Fruit fly (Drosophila melanogaster) whole organism, embryonic: ENCODE results near the gene CG43800.

Experiments
- Ada2b ChIP-seq: fragments of 200-800 bp; sonication (Bioruptor generic); IDR thresholded peaks from 2 replicates; pipeline ENCODE4 v1.3.6; 2022; ENCODE audit warnings: missing biosample characterization, missing genetic modification characterization
- Atf3 ChIP-seq: fragments of 200-800 bp; sonication (Bioruptor generic); optimal IDR thresholded peaks from 3 replicates; lab custom pipeline; 2016; ENCODE audit warnings: missing biosample characterization, missing genetic modification characterization
- BtbVII ChIP-seq: fragments of 200-800 bp; sonication (Bioruptor generic); optimal IDR thresholded peaks from 3 replicates; lab custom pipeline; 2017; ENCODE audit warnings: missing biosample characterization, mild to moderate bottlenecking, missing genetic modification characterization
- Bteb2 ChIP-seq: fragments of 200-800 bp; sonication (Bioruptor generic); optimal IDR thresholded peaks from 2 replicates; lab custom pipeline; 2016; ENCODE audit warnings: missing biosample characterization, missing genetic modification characterization
- CG10267 ChIP-seq: fragments of 200-800 bp; sonication (Bioruptor generic); optimal IDR thresholded peaks from 2 replicates; lab custom pipeline; 2018; ENCODE audit warnings: missing biosample characterization, mild to moderate bottlenecking, missing genetic modification characterization, moderate library complexity
- CG11723 ChIP-seq: fragments of 200-800 bp; sonication (Bioruptor generic); optimal IDR thresholded peaks from 2 replicates; lab custom pipeline; 2017; ENCODE audit warnings: missing biosample characterization, mild to moderate bottlenecking, missing genetic modification characterization
- CG1233 ChIP-seq: fragments of 200-800 bp; sonication (Bioruptor generic); optimal IDR thresholded peaks from 4 replicates; lab custom pipeline; 2018; ENCODE audit warnings: missing biosample characterization, mild to moderate bottlenecking, missing genetic modification characterization
- CG13624 ChIP-seq: fragments of 200-800 bp; sonication (Bioruptor generic); optimal IDR thresholded peaks from 2 replicates; lab custom pipeline; 2016; ENCODE audit warnings: missing biosample characterization, missing genetic modification characterization
- CG14050 ChIP-seq: fragments of 200-800 bp; sonication (Bioruptor generic); IDR thresholded peaks from 3 replicates; pipeline ENCODE4 v1.3.6; 2022; ENCODE audit warnings: missing biosample characterization, missing genetic modification characterization
- CG15011 ChIP-seq: fragments of 200-800 bp; sonication (Bioruptor generic); optimal IDR thresholded peaks from 3 replicates; lab custom pipeline; 2018; ENCODE audit warnings: missing biosample characterization, mild to moderate bottlenecking, missing genetic modification characterization
- CG15073 ChIP-seq: fragments of 200-800 bp; sonication (Bioruptor generic); optimal IDR thresholded peaks from 2 replicates; lab custom pipeline; 2016; ENCODE audit warnings: missing biosample characterization, missing genetic modification characterization
- CG15601 ChIP-seq: fragments of 200-800 bp; sonication (Bioruptor generic); optimal IDR thresholded peaks from 3 replicates; lab custom pipeline; 2019; ENCODE audit warnings: missing biosample characterization, mild to moderate bottlenecking, missing genetic modification characterization, moderate library complexity
- CG16779 ChIP-seq: fragments of 200-800 bp; sonication (Bioruptor generic); IDR thresholded peaks from 2 replicates; pipeline ENCODE4 v1.3.6; 2022; ENCODE audit warnings: missing biosample characterization, missing genetic modification characterization
- CG17328 ChIP-seq: fragments of 200-800 bp; sonication (Bioruptor generic); IDR thresholded peaks from 2 replicates; pipeline ENCODE4 v1.3.6; 2022; ENCODE audit warnings: missing biosample characterization, missing genetic modification characterization
- CG17802 ChIP-seq: fragments of 200-800 bp; sonication (Bioruptor generic); optimal IDR thresholded peaks from 2 replicates; lab custom pipeline; 2018; ENCODE audit warnings: missing biosample characterization, mild to moderate bottlenecking, missing genetic modification characterization, moderate library complexity
- CG18262 ChIP-seq: fragments of 200-800 bp; optimal IDR thresholded peaks from 3 replicates; lab custom pipeline; 2019; ENCODE audit warnings: missing biosample characterization, mild to moderate bottlenecking, missing genetic modification characterization, moderate library complexity
- CG2116 ChIP-seq: fragments of 200-800 bp; sonication (Bioruptor generic); optimal IDR thresholded peaks from 3 replicates; lab custom pipeline; 2018; ENCODE audit warnings: missing biosample characterization, mild to moderate bottlenecking, missing genetic modification characterization
- CG2199 ChIP-seq: fragments of 200-800 bp; sonication (Bioruptor generic); IDR thresholded peaks from 3 replicates; pipeline ENCODE4 v1.3.6; 2022; ENCODE audit warnings: missing biosample characterization, missing genetic modification characterization
- CG33557 ChIP-seq: fragments of 200-800 bp; sonication (Bioruptor generic); optimal IDR thresholded peaks from 2 replicates; lab custom pipeline; 2019; ENCODE audit warnings: missing biosample characterization, mild to moderate bottlenecking, missing genetic modification characterization, moderate library complexity
- CG34376 ChIP-seq: fragments of 200-800 bp; sonication (Bioruptor generic); optimal IDR thresholded peaks from 2 replicates; lab custom pipeline; 2018; ENCODE audit warnings: missing biosample characterization, mild to moderate bottlenecking, missing genetic modification characterization
- CG3847 ChIP-seq: fragments of 200-800 bp; sonication (Bioruptor generic); IDR thresholded peaks from 2 replicates; pipeline ENCODE4 v1.3.6; 2022; ENCODE audit warnings: missing biosample characterization, missing genetic modification characterization
- CG42726 ChIP-seq: fragments of 200-800 bp; sonication (Bioruptor generic); IDR thresholded peaks from 2 replicates; pipeline ENCODE4 v1.3.6; 2022; ENCODE audit warnings: missing biosample characterization, missing genetic modification characterization; ENCODE audit not compliant: partially characterized antibody
- CG8359 ChIP-seq: fragments of 200-800 bp; sonication (Bioruptor generic); optimal IDR thresholded peaks from 2 replicates; lab custom pipeline; 2017; ENCODE audit warnings: missing biosample characterization, mild to moderate bottlenecking, missing genetic modification characterization, borderline replicate concordance
- CG9797 ChIP-seq: fragments of 200-800 bp; sonication (Bioruptor generic); optimal IDR thresholded peaks from 3 replicates; lab custom pipeline; 2018; ENCODE audit warnings: missing biosample characterization, mild to moderate bottlenecking, missing genetic modification characterization
- Dfd ChIP-seq, 2 experiments: fragments of >200 bp; optimal IDR thresholded peaks; 2 replicates each; lab custom pipeline; 2017; ENCODE audit warnings: missing biosample characterization in 2 of 2, missing genetic modification characterization in 2 of 2
- Hmr ChIP-seq: fragments of 200-800 bp; sonication (Bioruptor generic); optimal IDR thresholded peaks from 3 replicates; lab custom pipeline; 2017; ENCODE audit warnings: mild to moderate bottlenecking, missing biosample characterization, missing genetic modification reagents, missing genetic modification characterization
- Hmx ChIP-seq: fragments of 200-800 bp; sonication (Bioruptor generic); optimal IDR thresholded peaks from 2 replicates; lab custom pipeline; 2016; ENCODE audit warnings: missing biosample characterization, missing genetic modification characterization
- Hr78 ChIP-seq, 2 experiments: fragments of 200-800 bp in 1 of 2; fragments of >200 bp in 1 of 2; sonication (Bioruptor generic) in 1 of 2; optimal IDR thresholded peaks; 2 replicates each; lab custom pipeline; 2017 to 2019; ENCODE audit warnings: missing biosample characterization in 2 of 2, missing genetic modification characterization in 2 of 2, mild to moderate bottlenecking in 1 of 2, moderate library complexity in 1 of 2
- Med ChIP-seq: fragments of 200-800 bp; sonication (Bioruptor generic); peaks from one replicate; lab custom pipeline; 2016; ENCODE audit warnings: missing biosample characterization, missing genetic modification characterization, mild to moderate bottlenecking, inconsistent platforms, moderate library complexity
- Spps ChIP-seq: fragments of 200-800 bp; sonication (Bioruptor generic); optimal IDR thresholded peaks from 2 replicates; lab custom pipeline; 2018; ENCODE audit warnings: missing biosample characterization, mild to moderate bottlenecking, missing genetic modification characterization
- Ssrp ChIP-seq: fragments of 200-800 bp; sonication (Bioruptor generic); optimal IDR thresholded peaks from 2 replicates; lab custom pipeline; 2018; ENCODE audit warnings: missing biosample characterization, mild to moderate bottlenecking, missing genetic modification characterization, moderate library complexity
- Vsx1 ChIP-seq: fragments of 200-800 bp; sonication (Bioruptor generic); optimal IDR thresholded peaks from 2 replicates; lab custom pipeline; 2017; ENCODE audit warnings: missing biosample characterization, mild to moderate bottlenecking, missing genetic modification characterization, missing genetic modification reagents
- YL-1 ChIP-seq: fragments of 200-800 bp; sonication (Bioruptor generic); optimal IDR thresholded peaks from 3 replicates; lab custom pipeline; 2017; ENCODE audit warnings: missing biosample characterization, mild to moderate bottlenecking, missing genetic modification characterization
- ac ChIP-seq: fragments of 200-800 bp; sonication (Bioruptor generic); optimal IDR thresholded peaks from 3 replicates; lab custom pipeline; 2017; ENCODE audit warnings: missing biosample characterization, mild to moderate bottlenecking, missing genetic modification characterization
- fd102C ChIP-seq: fragments of 200-800 bp; sonication (Bioruptor generic); optimal IDR thresholded peaks from 2 replicates; lab custom pipeline; 2018; ENCODE audit warnings: missing biosample characterization, mild to moderate bottlenecking, missing genetic modification characterization, moderate library complexity
- fd96Cb ChIP-seq: fragments of 200-800 bp; sonication (Bioruptor generic); optimal IDR thresholded peaks from 2 replicates; lab custom pipeline; 2018; ENCODE audit warnings: missing biosample characterization, mild to moderate bottlenecking, missing genetic modification characterization, moderate library complexity
- gro ChIP-seq: fragments of 200-800 bp; sonication (Bioruptor generic); optimal IDR thresholded peaks from 2 replicates; lab custom pipeline; 2016; ENCODE audit warnings: missing biosample characterization, missing genetic modification characterization
- kay ChIP-seq: fragments of 200-800 bp; sonication (Bioruptor generic); optimal IDR thresholded peaks from 2 replicates; lab custom pipeline; 2016; ENCODE audit warnings: missing biosample characterization, missing genetic modification characterization
- klu ChIP-seq: fragments of 200-800 bp; sonication (Bioruptor generic); IDR thresholded peaks from 2 replicates; pipeline ENCODE4 v1.3.6; 2022; ENCODE audit warnings: missing biosample characterization, missing genetic modification characterization
- mirr ChIP-seq: fragments of 200-800 bp; sonication (Bioruptor generic); optimal IDR thresholded peaks from 3 replicates; lab custom pipeline; 2018; ENCODE audit warnings: missing biosample characterization, mild to moderate bottlenecking, missing genetic modification characterization
- nmo ChIP-seq: fragments of 200-800 bp; sonication (Bioruptor generic); optimal IDR thresholded peaks from 2 replicates; lab custom pipeline; 2018; ENCODE audit warnings: missing biosample characterization, mild to moderate bottlenecking, missing genetic modification characterization, moderate library complexity
- pb ChIP-seq: fragments of 200-800 bp; sonication (Bioruptor generic); optimal IDR thresholded peaks from 3 replicates; lab custom pipeline; 2016; ENCODE audit warnings: missing biosample characterization, missing genetic modification characterization
- pita ChIP-seq: fragments of 200-800 bp; sonication (Bioruptor generic); optimal IDR thresholded peaks from 2 replicates; lab custom pipeline; 2017; ENCODE audit warnings: missing biosample characterization, mild to moderate bottlenecking, missing genetic modification characterization
- schlank ChIP-seq: fragments of 200-800 bp; sonication (Bioruptor generic); optimal IDR thresholded peaks from 2 replicates; lab custom pipeline; 2018; ENCODE audit warnings: missing biosample characterization, mild to moderate bottlenecking, missing genetic modification characterization
- sima ChIP-seq: fragments of 200-800 bp; sonication (Bioruptor generic); optimal IDR thresholded peaks from 2 replicates; lab custom pipeline; 2016; ENCODE audit warnings: missing biosample characterization, missing genetic modification characterization
- toy ChIP-seq: fragments of 200-800 bp; sonication (Bioruptor generic); IDR thresholded peaks from 2 replicates; pipeline ENCODE4 v1.3.6; 2022; ENCODE audit warnings: missing biosample characterization, missing genetic modification characterization
- ttk ChIP-seq: fragments of 200-800 bp; sonication (Bioruptor generic); IDR thresholded peaks from 2 replicates; pipeline ENCODE4 v2.1.2; 2022; ENCODE audit warnings: missing biosample characterization, missing genetic modification characterization
- vfl ChIP-seq: fragments of 200-800 bp; sonication (Bioruptor generic); optimal IDR thresholded peaks from 2 replicates; lab custom pipeline; 2016; ENCODE audit warnings: missing biosample characterization, missing genetic modification characterization
- wek ChIP-seq: fragments of 200-800 bp; sonication (Bioruptor generic); optimal IDR thresholded peaks from 3 replicates; lab custom pipeline; 2018; ENCODE audit warnings: missing biosample characterization, mild to moderate bottlenecking, missing genetic modification characterization, moderate library complexity
- zen2 ChIP-seq: fragments of 200-800 bp; sonication (Bioruptor generic); IDR thresholded peaks from 3 replicates; pipeline ENCODE4 v1.3.6; 2022; ENCODE audit warnings: missing biosample characterization, missing genetic modification characterization; ENCODE audit not compliant: partially characterized antibody
- zf30C ChIP-seq: fragments of 200-800 bp; sonication (Bioruptor generic); optimal IDR thresholded peaks from 3 replicates; lab custom pipeline; 2018; ENCODE audit warnings: missing biosample characterization, mild to moderate bottlenecking, missing genetic modification characterization

Gene CG43800

dm6 chr2L:7258105-7258504 is 25.5 kb upstream of the CG43800 start (continued):
- TF ChIP-seq wek (GFP tag; lab: Kevin White, UChicago) (no peak), CG2199 (GFP tag; lab: Robert Waterston, UW) (no peak), kay (GFP tag; lab: Kevin White, UChicago) (peak; percentile 0), CG42726 (GFP tag; lab: Robert Waterston, UW) (peak; percentile 58; the same call in 1 of the 2 replicates), sima (no peak), CG33557 (GFP tag; lab: Kevin White, UChicago) (no peak), Spps (tag; lab: Kevin White, UChicago) (no peak), CG15011 (GFP tag; lab: Kevin White, UChicago) (no peak), CG14050 (peak; percentile 10; the same call in 1 of the 3 replicates), YL-1 (GFP tag; lab: Kevin White, UChicago) (no peak), Ada2b (no peak), nmo (peak; percentile 48), gro (GFP tag; lab: Kevin White, UChicago) (peak; percentile 11), Vsx1 (no peak), ttk (GFP tag; lab: Robert Waterston, UW) (no peak), schlank (tag; lab: Kevin White, UChicago) (no peak), Atf3 (GFP tag; lab: Kevin White, UChicago) (no peak), CG15073 (GFP tag; lab: Kevin White, UChicago) (no peak), zen2 (no peak), vfl (GFP tag; lab: Kevin White, UChicago) (no peak), toy (no peak), CG18262 (tag; lab: Kevin White, UChicago) (peak; percentile 27), Bteb2 (GFP tag; lab: Kevin White, UChicago) (peak; percentile 18), pita (peak; percentile 48), CG3847 (GFP tag; lab: Robert Waterston, UW) (peak; percentile 52), CG15601 (peak; percentile 40), CG8359 (GFP tag; lab: Kevin White, UChicago) (peak; percentile 5), CG11723 (GFP tag; lab: Kevin White, UChicago) (no peak), CG34376 (no peak), BtbVII (GFP tag; lab: Kevin White, UChicago) (peak; percentile 3), CG16779 (peak; percentile 8; the same call in 1 of the 2 replicates), Dfd (GFP tag; optimal IDR thresholded peaks at IDR 0.05; lab: Kevin White, UChicago) (no peak), ac (GFP tag; lab: Kevin White, UChicago) (no peak), mirr (GFP tag; lab: Kevin White, UChicago) (no peak), CG9797 (GFP tag; lab: Kevin White, UChicago) (no peak), CG2116 (GFP tag; lab: Kevin White, UChicago) (no peak), CG10267 (tag; lab: Kevin White, UChicago) (peak; percentile 44), CG17802 (tag; lab: Kevin White, UChicago) (peak; percentile 30), CG17328 (peak; percentile 25; the same call in 1 of the 2 replicates), Ssrp (tag; lab: Kevin White, UChicago) (peak; percentile 24), Hr78 (GFP tag; optimal IDR thresholded peaks at IDR 0.05; lab: Kevin White, UChicago) (no peak), fd102C (GFP tag; lab: Kevin White, UChicago) (no peak), zf30C (GFP tag; lab: Kevin White, UChicago) (no peak), Hmr (GFP tag; lab: Kevin White, UChicago) (peak; percentile 49), klu (GFP tag; lab: Robert Waterston, UW) (no peak), CG1233 (no peak), Med (GFP tag; lab: Kevin White, UChicago) (peak; percentile 93), fd96Cb (no peak), Hmx (GFP tag; lab: Kevin White, UChicago) (no peak), pb (GFP tag; lab: Kevin White, UChicago) (peak; percentile 16), CG13624 (GFP tag; lab: Kevin White, UChicago) (peak; percentile 1)
